Worm (Caenorhabditis elegans) whole organism, young adult: ENCODE measurements around the gene oig-2.
A peak's percentile ranks its signal among the peaks of the same experiment; 100 is the strongest.

ENCODE experiments used
- D2030.7 ChIP-seq: fragments of 200-800 bp; sonication (Bioruptor generic); IDR thresholded peaks from 2 replicates; pipeline ENCODE4 v1.3.6; 2022; ENCODE audit warnings: missing genetic modification reagents, missing genetic modification characterization, missing compliant biosample characterization
- F10E7.11 ChIP-seq: sonication (generic microtip); optimal IDR thresholded peaks from 2 replicates; lab custom pipeline; 2017; ENCODE audit warnings: mild to moderate bottlenecking, missing genetic modification characterization, moderate library complexity, missing compliant biosample characterization
- F49E8.2 ChIP-seq: sonication (generic microtip); optimal IDR thresholded peaks from 3 replicates; lab custom pipeline; 2017; ENCODE audit warnings: missing genetic modification characterization, mild to moderate bottlenecking, missing compliant biosample characterization, antibody characterized with exemption, moderate library complexity; ENCODE audit not compliant: insufficient read depth
- K12H6.12 ChIP-seq: fragments of 200-800 bp; sonication (Bioruptor generic); optimal IDR thresholded peaks from 2 replicates; lab custom pipeline; 2018; ENCODE audit warnings: mild to moderate bottlenecking, missing genetic modification characterization, missing compliant biosample characterization
- T26A5.8 ChIP-seq: sonication (generic microtip); optimal IDR thresholded peaks from 2 replicates; lab custom pipeline; 2016; ENCODE audit warnings: missing genetic modification characterization, missing compliant biosample characterization
- Y67H2A.10 ChIP-seq: fragments of 200-800 bp; sonication (Bioruptor generic); conservative IDR thresholded peaks from 2 replicates; pipeline ENCODE4 v1.3.6; 2022; ENCODE audit warnings: missing genetic modification reagents, missing genetic modification characterization, missing compliant biosample characterization
- Y79H2A.3 ChIP-seq: fragments of 200-800 bp; sonication (Bioruptor generic); conservative IDR thresholded peaks from 2 replicates; pipeline ENCODE4 v1.3.6; 2022; ENCODE audit warnings: missing genetic modification reagents, missing genetic modification characterization, missing compliant biosample characterization
- akir-1 ChIP-seq: fragments of 200-800 bp; sonication (Bioruptor generic); optimal IDR thresholded peaks from 2 replicates; lab custom pipeline; 2018; ENCODE audit warnings: mild to moderate bottlenecking, missing genetic modification characterization, moderate library complexity, missing compliant biosample characterization
- attf-3 ChIP-seq: fragments of 200-800 bp; sonication (Bioruptor generic); conservative IDR thresholded peaks from 2 replicates; pipeline ENCODE4 v1.3.6; 2022; ENCODE audit warnings: missing genetic modification reagents, missing genetic modification characterization, missing compliant biosample characterization
- attf-5 ChIP-seq: fragments of 200-800 bp; sonication (Bioruptor generic); optimal IDR thresholded peaks from 2 replicates; lab custom pipeline; 2018; ENCODE audit warnings: mild to moderate bottlenecking, missing genetic modification characterization, missing compliant biosample characterization
- attf-6 ChIP-seq: fragments of 200-800 bp; sonication (Bioruptor generic); IDR thresholded peaks from 2 replicates; pipeline ENCODE4 v1.3.6; 2022; ENCODE audit warnings: missing genetic modification reagents, missing genetic modification characterization, missing compliant biosample characterization
- bed-1 ChIP-seq: fragments of 200-800 bp; sonication (Bioruptor generic); IDR thresholded peaks from 2 replicates; pipeline ENCODE4 v1.3.6; 2022; ENCODE audit warnings: missing genetic modification reagents, missing genetic modification characterization, missing compliant biosample characterization
- bed-2 ChIP-seq: fragments of 200-800 bp; sonication (Bioruptor generic); IDR thresholded peaks from 2 replicates; pipeline ENCODE4 v1.3.6; 2022; ENCODE audit warnings: missing genetic modification reagents, missing genetic modification characterization, missing compliant biosample characterization
- ccch-3 ChIP-seq: fragments of 200-800 bp; sonication (Bioruptor generic); optimal IDR thresholded peaks from 2 replicates; lab custom pipeline; 2018; ENCODE audit warnings: mild to moderate bottlenecking, missing genetic modification characterization, missing compliant biosample characterization
- cebp-1 ChIP-seq, 2 experiments: fragments of 200-800 bp in 1 of 2; sonication (Bioruptor generic) in 1 of 2; sonication (generic microtip) in 1 of 2; IDR thresholded peaks in 1 of 2; optimal IDR thresholded peaks in 1 of 2; 2 replicates each; pipeline versions ENCODE4 v1.3.6 to Lab custom; 2017 to 2022; ENCODE audit warnings: missing compliant biosample characterization in 2 of 2, missing genetic modification characterization in 2 of 2, mild to moderate bottlenecking in 1 of 2, missing genetic modification reagents in 1 of 2, moderate library complexity in 1 of 2
- cebp-2 ChIP-seq: fragments of 200-800 bp; sonication (Bioruptor generic); IDR thresholded peaks from 2 replicates; pipeline ENCODE4 v1.3.6; 2022; ENCODE audit warnings: missing genetic modification characterization, missing compliant biosample characterization
- dox-1 ChIP-seq: fragments of 200-800 bp; sonication (Bioruptor generic); IDR thresholded peaks from 2 replicates; pipeline ENCODE4 v1.3.6; 2022; ENCODE audit warnings: missing genetic modification reagents, missing genetic modification characterization, missing compliant biosample characterization
- dpff-1 ChIP-seq: sonication (generic microtip); optimal IDR thresholded peaks from 2 replicates; lab custom pipeline; 2017; ENCODE audit warnings: mild to moderate bottlenecking, missing genetic modification characterization, missing compliant biosample characterization
- efl-1 ChIP-seq: fragments of 150-350 bp; optimal IDR thresholded peaks from 2 replicates; lab custom pipeline; 2014; ENCODE audit warnings: missing biosample characterization, missing genetic modification reagents, missing genetic modification characterization
- egl-18 ChIP-seq: fragments of 200-800 bp; sonication (Bioruptor generic); IDR thresholded peaks from 2 replicates; pipeline ENCODE4 v1.3.6; 2022; ENCODE audit warnings: missing genetic modification reagents, missing genetic modification characterization, missing compliant biosample characterization
- egl-44 ChIP-seq: fragments of 200-800 bp; sonication (Bioruptor generic); IDR thresholded peaks from 2 replicates; pipeline ENCODE4 v1.3.6; 2022; ENCODE audit warnings: missing genetic modification reagents, missing genetic modification characterization, missing compliant biosample characterization
- fkh-3 ChIP-seq: sonication (generic microtip); optimal IDR thresholded peaks from 2 replicates; lab custom pipeline; 2016; ENCODE audit warnings: mild to moderate bottlenecking, missing genetic modification characterization, missing compliant biosample characterization
- him-1 ChIP-seq: sonication (generic microtip); optimal IDR thresholded peaks from 2 replicates; lab custom pipeline; 2016; ENCODE audit warnings: missing genotype, missing genetic modification reagents, missing genetic modification characterization, missing compliant biosample characterization
- hmg-1.2 ChIP-seq: fragments of 200-800 bp; sonication (Bioruptor generic); IDR thresholded peaks from 2 replicates; pipeline ENCODE4 v1.3.6; 2022; ENCODE audit warnings: missing genetic modification reagents, missing genetic modification characterization, missing compliant biosample characterization
- lin-26 ChIP-seq: fragments of 200-800 bp; sonication (Bioruptor generic); IDR thresholded peaks from 2 replicates; pipeline ENCODE4 v1.3.6; 2022; ENCODE audit warnings: missing genetic modification reagents, missing genetic modification characterization, missing compliant biosample characterization
- lir-1 ChIP-seq: fragments of 200-800 bp; sonication (Bioruptor generic); conservative IDR thresholded peaks from 2 replicates; pipeline ENCODE4 v1.3.6; 2022; ENCODE audit warnings: missing genetic modification reagents, missing genetic modification characterization, missing compliant biosample characterization
- madf-3 ChIP-seq: fragments of 200-800 bp; sonication (Bioruptor generic); IDR thresholded peaks from 2 replicates; pipeline ENCODE4 v1.3.6; 2022; ENCODE audit warnings: missing genetic modification reagents, missing genetic modification characterization, missing compliant biosample characterization
- mcd-1 ChIP-seq: fragments of 200-800 bp; sonication (Bioruptor generic); IDR thresholded peaks from 2 replicates; pipeline ENCODE4 v1.3.6; 2022; ENCODE audit warnings: missing genetic modification reagents, missing genetic modification characterization, missing compliant biosample characterization
- nfya-1 ChIP-seq: sonication (generic microtip); optimal IDR thresholded peaks from 2 replicates; lab custom pipeline; 2017; ENCODE audit warnings: antibody characterized with exemption, missing compliant biosample characterization, missing genetic modification characterization, borderline replicate concordance; ENCODE audit not compliant: insufficient read depth
- nhr-120 ChIP-seq: fragments of 200-800 bp; sonication (Bioruptor generic); IDR thresholded peaks from 2 replicates; pipeline ENCODE4 v1.3.6; 2022; ENCODE audit warnings: missing genetic modification characterization, missing compliant biosample characterization
- nhr-80 ChIP-seq: sonication (generic microtip); optimal IDR thresholded peaks from 2 replicates; lab custom pipeline; 2016; ENCODE audit warnings: missing genetic modification characterization, missing compliant biosample characterization
- pha-4 ChIP-seq: fragments of 150-350 bp; sonication (generic microtip); optimal IDR thresholded peaks from 2 replicates; lab custom pipeline; 2014; ENCODE audit warnings: missing biosample characterization, missing genetic modification reagents, missing genetic modification characterization
- tbp1 ChIP-seq: fragments of 200-800 bp; sonication (Bioruptor generic); optimal IDR thresholded peaks from 2 replicates; lab custom pipeline; 2018; ENCODE audit warnings: mild to moderate bottlenecking, missing genetic modification characterization, missing compliant biosample characterization
- tlf-1 ChIP-seq: fragments of 200-800 bp; sonication (Bioruptor generic); optimal IDR thresholded peaks from 2 replicates; lab custom pipeline; 2018; ENCODE audit warnings: mild to moderate bottlenecking, missing genetic modification characterization, missing compliant biosample characterization
- zfh-2 ChIP-seq: fragments of 200-800 bp; sonication (Bioruptor generic); conservative IDR thresholded peaks from 2 replicates; pipeline ENCODE4 v1.3.6; 2022; ENCODE audit warnings: missing genetic modification reagents, missing genetic modification characterization, missing compliant biosample characterization
- ztf-26 ChIP-seq: sonication (generic microtip); optimal IDR thresholded peaks from 2 replicates; lab custom pipeline; 2017; ENCODE audit warnings: missing genetic modification characterization, missing compliant biosample characterization
- ztf-28 ChIP-seq: fragments of 200-800 bp; sonication (Bioruptor generic); IDR thresholded peaks from 2 replicates; pipeline ENCODE4 v1.3.6; 2022; ENCODE audit warnings: missing genetic modification reagents, missing genetic modification characterization, missing compliant biosample characterization

oig-2 gene

ce11 chrII:13030051-13030437 is 22.1 kb upstream of the oig-2 start:
- TF ChIP-seq attf-3 (GFP tag; lab: Robert Waterston, UW) (no peak), hmg-1.2 (GFP tag; lab: Robert Waterston, UW) (peak; percentile 33; the same call in 1 of the 2 replicates), attf-5 (GFP tag; lab: Kevin White, UChicago) (no peak), zfh-2 (GFP tag; lab: Robert Waterston, UW) (peak; percentile 61; the same call in 1 of the 2 replicates), cebp-1 (GFP tag; IDR thresholded peaks at IDR 0.05; lab: Robert Waterston, UW) (no peak), cebp-1 (tag; optimal IDR thresholded peaks at IDR 0.05; lab: Kevin White, UChicago) (peak; percentile 8), efl-1 (GFP tag; lab: Kevin White, UChicago) (no peak), D2030.7 (GFP tag; lab: Robert Waterston, UW) (no peak), him-1 (tag; lab: Kevin White, UChicago) (no peak), F49E8.2 (no peak), bed-2 (GFP tag; lab: Robert Waterston, UW) (no peak), madf-3 (GFP tag; lab: Robert Waterston, UW) (0 out of 2 replicates have a peak, but pooled peaks have one; percentile 13), lin-26 (GFP tag; lab: Robert Waterston, UW) (no peak), dox-1 (no peak), F10E7.11 (tag; lab: Kevin White, UChicago) (no peak), Y79H2A.3 (GFP tag; lab: Robert Waterston, UW) (no peak)

DNA sequence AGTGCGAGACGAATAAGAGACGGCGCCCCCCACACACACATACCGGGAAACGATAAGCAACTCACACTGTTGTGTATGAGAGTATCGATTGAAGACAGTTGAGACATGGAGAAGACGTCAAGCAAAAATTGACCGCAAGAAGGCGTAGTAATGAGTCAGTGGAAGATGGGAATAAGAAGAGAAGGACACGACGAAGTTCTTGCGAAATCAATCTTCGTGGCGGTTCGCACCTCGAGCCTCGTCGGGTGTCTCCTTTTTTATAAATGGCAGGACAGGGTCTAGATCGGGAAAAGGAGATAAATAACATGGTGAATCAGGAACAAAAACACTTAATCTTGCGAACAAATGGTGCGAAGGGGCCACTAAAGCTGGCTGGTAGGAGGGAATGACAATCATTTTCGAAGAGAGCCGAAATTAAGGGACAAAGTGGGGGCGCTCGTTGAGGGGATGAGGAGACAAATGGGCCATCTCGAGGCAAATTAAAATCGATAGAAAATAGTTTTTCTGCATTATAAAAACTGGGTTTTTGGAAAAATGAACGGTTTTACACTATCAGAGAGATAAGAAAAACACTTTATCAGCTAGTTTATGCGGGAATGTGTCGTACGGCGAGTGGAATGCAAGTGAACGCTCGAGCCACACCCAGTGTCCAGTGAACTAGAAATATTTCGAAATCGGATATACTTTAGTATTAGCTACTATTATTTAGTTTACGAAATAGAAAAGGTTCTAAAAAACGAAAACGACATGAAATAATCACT is 21.5 kb upstream of the oig-2 start:
- TF ChIP-seq pha-4 (tag; lab: Kevin White, UChicago) (no peak), cebp-1 (GFP tag; IDR thresholded peaks at IDR 0.05; lab: Robert Waterston, UW) (no peak), cebp-1 (tag; optimal IDR thresholded peaks at IDR 0.05; lab: Kevin White, UChicago) (peak; percentile 64), F49E8.2 (no peak), dox-1 (0 out of 2 replicates have a peak, but pooled peaks have one; percentile 1), nfya-1 (no peak), bed-1 (GFP tag; lab: Robert Waterston, UW) (no peak), Y67H2A.10 (GFP tag; lab: Robert Waterston, UW) (no peak)

ce11 chrII:13025794-13026412 is 17.9 kb upstream of the oig-2 start, which contains the start of gene max-2:
TSS of gene max-2 (minus strand) at chrII:13025844.
- TF ChIP-seq cebp-1 (GFP tag; IDR thresholded peaks at IDR 0.05; lab: Robert Waterston, UW) (no peak), cebp-1 (tag; optimal IDR thresholded peaks at IDR 0.05; lab: Kevin White, UChicago) (peak; percentile 27), dox-1 (peak; percentile 33; the same call in 1 of the 2 replicates), hmg-1.2 (GFP tag; lab: Robert Waterston, UW) (peak; percentile 34; the same call in 1 of the 2 replicates), T26A5.8 (tag; lab: Kevin White, UChicago) (no peak), nhr-80 (tag; lab: Kevin White, UChicago) (peak; percentile 66), mcd-1 (GFP tag; lab: Robert Waterston, UW) (no peak), nhr-120 (GFP tag; lab: Robert Waterston, UW) (no peak)
- TF ChIP-seq, all 124 proteins: peak for 4

ce11 chrII:13023518-13023917 is 15.6 kb upstream of the oig-2 start:
- TF ChIP-seq ccch-3 (GFP tag; lab: Kevin White, UChicago) (no peak), zfh-2 (GFP tag; lab: Robert Waterston, UW) (peak; percentile 51; the same call in 1 of the 2 replicates)
- TF ChIP-seq, all 124 proteins: peak for 1

- TF ChIP-seq ztf-26 (tag; lab: Kevin White, UChicago) (no peak), dpff-1 (tag; lab: Kevin White, UChicago) (no peak), fkh-3 (tag; lab: Kevin White, UChicago) (no peak), cebp-2 (GFP tag; lab: Robert Waterston, UW) (no peak), tlf-1 (GFP tag; lab: Kevin White, UChicago) (no peak), lin-26 (GFP tag; lab: Robert Waterston, UW) (no peak), attf-6 (GFP tag; lab: Robert Waterston, UW) (no peak), K12H6.12 (tag; lab: Kevin White, UChicago) (no peak), egl-18 (GFP tag; lab: Robert Waterston, UW) (no peak), tbp1 (no peak), egl-44 (GFP tag; lab: Robert Waterston, UW) (no peak), ztf-28 (GFP tag; lab: Robert Waterston, UW) (no peak), akir-1 (GFP tag; lab: Kevin White, UChicago) (no peak), lir-1 (GFP tag; lab: Robert Waterston, UW) (no peak), attf-5 (GFP tag; lab: Kevin White, UChicago) (no peak)
- TF ChIP-seq, all 124 proteins: peak for 0
These were observed 14.6 kb upstream of the oig-2 start for ce11 chrII:13022555-13022954.
